Worm (Caenorhabditis elegans) whole organism, L2 larva: Measurements from ENCODE around the gene bre-1.

Source experiments
- C34F6.9 ChIP-seq: fragments of 150-350 bp; optimal IDR thresholded peaks from 2 replicates; lab custom pipeline; 2014; ENCODE audit warnings: missing biosample characterization, missing genetic modification characterization
- F13H6.1 ChIP-seq: sonication (generic microtip); optimal IDR thresholded peaks from 2 replicates; lab custom pipeline; 2016; ENCODE audit warnings: missing genetic modification characterization, missing compliant biosample characterization
- R02D3.7 ChIP-seq: fragments of 150-350 bp; optimal IDR thresholded peaks from 2 replicates; lab custom pipeline; 2014; ENCODE audit warnings: missing biosample characterization, missing genetic modification characterization
- Y55F3AM.14 ChIP-seq: fragments of 200-800 bp; sonication (Bioruptor generic); optimal IDR thresholded peaks from 2 replicates; lab custom pipeline; 2018; ENCODE audit warnings: mild to moderate bottlenecking, missing genetic modification characterization, missing compliant biosample characterization
- ZK546.5 ChIP-seq: sonication (generic microtip); optimal IDR thresholded peaks from 2 replicates; lab custom pipeline; 2017; ENCODE audit warnings: missing biosample characterization, missing genetic modification characterization
- alr-1 ChIP-seq: fragments of 150-350 bp; optimal IDR thresholded peaks from 2 replicates; lab custom pipeline; 2014; ENCODE audit warnings: missing biosample characterization, missing genetic modification characterization
- aly-2 ChIP-seq: fragments of 150-350 bp; optimal IDR thresholded peaks from 2 replicates; lab custom pipeline; 2014; ENCODE audit warnings: missing biosample characterization, missing genetic modification characterization
- ama-1 ChIP-seq: fragments of 150-350 bp; optimal IDR thresholded peaks from 2 replicates; lab custom pipeline; 2018; ENCODE audit warnings: inconsistent platforms
- blmp-1 ChIP-seq: sonication (generic microtip); optimal IDR thresholded peaks from 2 replicates; lab custom pipeline; 2017; ENCODE audit warnings: missing genetic modification characterization, mild to moderate bottlenecking, missing compliant biosample characterization, antibody characterized with exemption, moderate library complexity; ENCODE audit not compliant: insufficient read depth
- ceh-16 ChIP-seq: fragments of 150-350 bp; optimal IDR thresholded peaks from 2 replicates; lab custom pipeline; 2014; ENCODE audit warnings: missing biosample characterization, missing genetic modification characterization
- ceh-82 ChIP-seq: fragments of 150-350 bp; optimal IDR thresholded peaks from 2 replicates; lab custom pipeline; 2014; ENCODE audit warnings: missing biosample characterization, missing genetic modification characterization
- crh-2 ChIP-seq: sonication (generic microtip); optimal IDR thresholded peaks from 2 replicates; lab custom pipeline; 2017; ENCODE audit warnings: missing biosample characterization, missing genetic modification characterization
- dmd-4 ChIP-seq: sonication (generic microtip); optimal IDR thresholded peaks from 2 replicates; lab custom pipeline; 2017; ENCODE audit warnings: missing biosample characterization, missing genetic modification characterization
- egl-27 ChIP-seq: sonication (generic microtip); optimal IDR thresholded peaks from 3 replicates; lab custom pipeline; 2017; ENCODE audit warnings: missing biosample characterization, missing genetic modification reagents, missing genetic modification characterization
- elt-1 ChIP-seq: fragments of 150-350 bp; optimal IDR thresholded peaks from 2 replicates; lab custom pipeline; 2014; ENCODE audit warnings: missing biosample characterization, missing genetic modification characterization
- elt-3 ChIP-seq: sonication (generic microtip); optimal IDR thresholded peaks from 2 replicates; lab custom pipeline; 2017; ENCODE audit warnings: missing biosample characterization, missing genetic modification characterization
- fos-1 ChIP-seq: fragments of 150-350 bp; optimal IDR thresholded peaks from 2 replicates; lab custom pipeline; 2014; ENCODE audit warnings: missing biosample characterization, missing genetic modification characterization
- gmeb-1 ChIP-seq: fragments of 150-350 bp; optimal IDR thresholded peaks from 2 replicates; lab custom pipeline; 2014; ENCODE audit warnings: missing biosample characterization, missing genetic modification characterization
- lin-11 ChIP-seq: fragments of 150-350 bp; sonication (generic microtip); optimal IDR thresholded peaks from 2 replicates; lab custom pipeline; 2014; ENCODE audit warnings: missing biosample characterization, missing genetic modification characterization, inconsistent platforms, mixed read lengths
- lin-13 ChIP-seq: fragments of 150-350 bp; optimal IDR thresholded peaks from 2 replicates; lab custom pipeline; 2014; ENCODE audit warnings: missing biosample characterization, missing genetic modification reagents, missing genetic modification characterization
- lin-39 ChIP-seq: fragments of 150-350 bp; optimal IDR thresholded peaks from 2 replicates; lab custom pipeline; 2014; ENCODE audit warnings: missing biosample characterization, missing genetic modification reagents, missing genetic modification characterization
- lsy-2 ChIP-seq, 2 experiments: fragments of 150-350 bp in 1 of 2; sonication (generic microtip) in 1 of 2; optimal IDR thresholded peaks; 2 replicates each; lab custom pipeline; 2014 to 2017; ENCODE audit warnings: missing biosample characterization in 2 of 2, missing genetic modification characterization in 2 of 2
- mab-5 ChIP-seq: fragments of 150-350 bp; optimal IDR thresholded peaks from 2 replicates; lab custom pipeline; 2014; ENCODE audit warnings: missing biosample characterization, missing genetic modification characterization
- mbf-1 ChIP-seq: sonication (generic microtip); optimal IDR thresholded peaks from 2 replicates; lab custom pipeline; 2017; ENCODE audit warnings: missing biosample characterization, missing genetic modification characterization
- mdl-1 ChIP-seq, 2 experiments: fragments of 150-350 bp in 1 of 2; sonication (generic microtip) in 1 of 2; optimal IDR thresholded peaks; 2 replicates each; lab custom pipeline; 2017; ENCODE audit warnings: missing biosample characterization in 2 of 2, missing genetic modification characterization in 2 of 2
- nhr-10 ChIP-seq: sonication (generic microtip); optimal IDR thresholded peaks from 2 replicates; lab custom pipeline; 2017; ENCODE audit warnings: missing biosample characterization, missing genetic modification characterization
- nhr-11 ChIP-seq: fragments of 150-350 bp; optimal IDR thresholded peaks from 2 replicates; lab custom pipeline; 2014; ENCODE audit warnings: missing biosample characterization, missing genetic modification characterization
- nhr-12 ChIP-seq: fragments of 150-350 bp; optimal IDR thresholded peaks from 2 replicates; lab custom pipeline; 2014; ENCODE audit warnings: missing biosample characterization, missing genetic modification characterization
- nhr-129 ChIP-seq: fragments of 150-350 bp; optimal IDR thresholded peaks from 2 replicates; lab custom pipeline; 2014; ENCODE audit warnings: missing biosample characterization, missing genetic modification characterization
- nhr-21 ChIP-seq: fragments of 150-350 bp; optimal IDR thresholded peaks from 2 replicates; lab custom pipeline; 2014; ENCODE audit warnings: missing biosample characterization, missing genetic modification characterization
- nhr-23 ChIP-seq: fragments of 150-350 bp; optimal IDR thresholded peaks from 2 replicates; lab custom pipeline; 2014; ENCODE audit warnings: missing biosample characterization, missing genetic modification reagents, missing genetic modification characterization
- nhr-237 ChIP-seq: fragments of 150-350 bp; optimal IDR thresholded peaks from 2 replicates; lab custom pipeline; 2014; ENCODE audit warnings: missing biosample characterization, missing genetic modification characterization
- nhr-25 ChIP-seq: fragments of 150-350 bp; sonication (generic microtip); optimal IDR thresholded peaks from 3 replicates; lab custom pipeline; 2014; ENCODE audit warnings: missing biosample characterization, missing genetic modification characterization
- nhr-6 ChIP-seq: fragments of 150-350 bp; optimal IDR thresholded peaks from 2 replicates; lab custom pipeline; 2014; ENCODE audit warnings: missing biosample characterization, missing genetic modification characterization
- nhr-77 ChIP-seq: fragments of 150-350 bp; optimal IDR thresholded peaks from 2 replicates; lab custom pipeline; 2014; ENCODE audit warnings: missing biosample characterization, missing genetic modification characterization
- peb-1 ChIP-seq: fragments of 150-350 bp; optimal IDR thresholded peaks from 2 replicates; lab custom pipeline; 2014; ENCODE audit warnings: missing biosample characterization, missing genetic modification characterization
- sem-4 ChIP-seq: fragments of 150-350 bp; optimal IDR thresholded peaks from 2 replicates; lab custom pipeline; 2014; ENCODE audit warnings: missing biosample characterization, missing genetic modification reagents, missing genetic modification characterization
- skn-1 ChIP-seq: sonication (generic microtip); optimal IDR thresholded peaks from 2 replicates; lab custom pipeline; 2017; ENCODE audit warnings: missing biosample characterization, missing genetic modification characterization
- sma-3 ChIP-seq: sonication (generic microtip); optimal IDR thresholded peaks from 2 replicates; lab custom pipeline; 2016; ENCODE audit warnings: missing genetic modification reagents, missing genetic modification characterization, missing compliant biosample characterization
- sma-9 ChIP-seq, 2 experiments: fragments of 150-350 bp in 1 of 2; sonication (generic microtip) in 1 of 2; optimal IDR thresholded peaks; 2 replicates each; lab custom pipeline; 2014 to 2016; ENCODE audit warnings: missing genetic modification characterization in 2 of 2, mild to moderate bottlenecking in 1 of 2, missing biosample characterization in 1 of 2, missing compliant biosample characterization in 1 of 2, missing genetic modification reagents in 1 of 2, moderate library complexity in 1 of 2
- snpc-4 ChIP-seq: fragments of 150-350 bp; optimal IDR thresholded peaks from 2 replicates; lab custom pipeline; 2014; ENCODE audit warnings: missing biosample characterization, missing genetic modification characterization
- unc-39 ChIP-seq: fragments of 150-350 bp; optimal IDR thresholded peaks from 2 replicates; lab custom pipeline; 2014; ENCODE audit warnings: missing biosample characterization, missing genetic modification characterization
- unc-55 ChIP-seq: fragments of 150-350 bp; sonication (generic microtip); optimal IDR thresholded peaks from 3 replicates; lab custom pipeline; 2014; ENCODE audit warnings: missing biosample characterization, missing genetic modification reagents, missing genetic modification characterization
- unc-62 ChIP-seq: fragments of 150-350 bp; optimal IDR thresholded peaks from 2 replicates; lab custom pipeline; 2014; ENCODE audit warnings: missing biosample characterization, missing genetic modification reagents, missing genetic modification characterization
- zag-1 ChIP-seq: fragments of 150-350 bp; optimal IDR thresholded peaks from 2 replicates; lab custom pipeline; 2014; ENCODE audit warnings: missing biosample characterization, missing genetic modification characterization
- ztf-1 ChIP-seq: fragments of 200-800 bp; sonication (Bioruptor generic); conservative IDR thresholded peaks from 2 replicates; pipeline ENCODE4 v1.3.6; 2022; ENCODE audit warnings: missing genetic modification characterization, missing compliant biosample characterization
- ztf-11 ChIP-seq: sonication (generic microtip); optimal IDR thresholded peaks from 2 replicates; lab custom pipeline; 2017; ENCODE audit warnings: missing biosample characterization, missing genetic modification characterization
- ztf-4 ChIP-seq: fragments of 150-350 bp; optimal IDR thresholded peaks from 2 replicates; lab custom pipeline; 2014; ENCODE audit warnings: missing biosample characterization, missing genetic modification characterization

Gene bre-1

DNA sequence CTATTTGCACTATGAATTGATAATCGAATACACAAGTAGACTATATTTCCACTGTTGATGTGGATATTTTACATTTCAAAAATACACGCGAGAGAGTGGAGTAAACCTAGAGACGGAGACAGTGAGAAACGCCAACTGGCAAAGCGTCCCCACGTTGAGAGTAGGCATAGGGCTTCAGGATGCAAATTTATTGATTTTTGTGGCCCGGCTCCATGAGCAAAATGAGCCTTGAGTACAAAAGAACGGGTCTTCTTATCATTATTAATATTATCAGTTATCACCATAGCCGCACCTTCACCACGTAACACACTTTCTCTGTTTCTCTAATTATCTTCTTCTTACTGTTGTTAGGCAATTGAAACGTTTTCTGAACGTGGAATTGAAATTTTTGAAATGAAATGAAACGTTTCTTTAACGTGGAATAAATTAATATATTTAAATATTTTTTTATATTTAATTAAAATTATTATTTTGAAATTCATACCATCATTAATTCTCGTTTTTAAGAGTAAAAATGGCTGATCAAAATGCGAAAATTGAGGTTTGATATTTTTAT is at the start of gene bre-1:
Gene bre-1 (plus strand): TSS at position 506 of the 556 bp plus-strand sequence.
- TF ChIP-seq unc-62 (no peak), crh-2 (tag; lab: Kevin White, UChicago) (peak; percentile 69), fos-1 (peak; percentile 30), C34F6.9 (peak; percentile 34), sma-9 (GFP tag; optimal IDR thresholded peaks at IDR 0.05; lab: Kevin White, UChicago) (peak; percentile 24), sma-9 (tag; optimal IDR thresholded peaks at IDR 0.05; lab: Kevin White, UChicago) (no peak)

ce11 chrIV:8943430-8943829 is 43.6 kb upstream of the bre-1 start:
- no peak for TF ChIP-seq nhr-21 (tag; lab: Kevin White, UChicago)
- TF ChIP-seq unc-62, result no peak
- TF ChIP-seq sma-3 (GFP tag; lab: Kevin White, UChicago), result no peak
- no peak for TF ChIP-seq mab-5 (tag; lab: Kevin White, UChicago)
- TF ChIP-seq ama-1, result no peak
- no peak for TF ChIP-seq aly-2
- TF ChIP-seq sma-9 (GFP tag; optimal IDR thresholded peaks at IDR 0.05; lab: Kevin White, UChicago), result no peak
- TF ChIP-seq sma-9 (tag; optimal IDR thresholded peaks at IDR 0.05; lab: Kevin White, UChicago), result no peak
- TF ChIP-seq Y55F3AM.14, result no peak
- no peak for TF ChIP-seq nhr-12 (tag; lab: Kevin White, UChicago)
- TF ChIP-seq peb-1, result no peak
- TF ChIP-seq crh-2 (tag; lab: Kevin White, UChicago), result no peak
- TF ChIP-seq ceh-16 (tag; lab: Kevin White, UChicago), result no peak
- TF ChIP-seq gmeb-1 (tag; lab: Kevin White, UChicago), result no peak

ce11 chrIV:8947146-8947545 is 39.9 kb upstream of the bre-1 start:
- TF ChIP-seq Y55F3AM.14 (no peak), unc-55 (GFP tag; lab: Kevin White, UChicago) (no peak), ZK546.5 (tag; lab: Kevin White, UChicago) (no peak), F13H6.1 (tag; lab: Kevin White, UChicago) (peak; percentile 65), nhr-23 (no peak), blmp-1 (tag; lab: Kevin White, UChicago) (no peak), sma-9 (GFP tag; optimal IDR thresholded peaks at IDR 0.05; lab: Kevin White, UChicago) (peak; percentile 49), sma-9 (tag; optimal IDR thresholded peaks at IDR 0.05; lab: Kevin White, UChicago) (no peak), sem-4 (tag; lab: Kevin White, UChicago) (peak; percentile 78), lin-39 (tag; lab: Kevin White, UChicago) (no peak), nhr-10 (tag; lab: Kevin White, UChicago) (no peak), ceh-16 (tag; lab: Kevin White, UChicago) (no peak), nhr-237 (tag; lab: Kevin White, UChicago) (no peak), ztf-1 (GFP tag; lab: Robert Waterston, UW) (no peak), nhr-6 (tag; lab: Kevin White, UChicago) (no peak), sma-3 (GFP tag; lab: Kevin White, UChicago) (no peak), lin-11 (tag; lab: Kevin White, UChicago) (no peak), C34F6.9 (peak; percentile 76), gmeb-1 (tag; lab: Kevin White, UChicago) (no peak), skn-1 (tag; lab: Kevin White, UChicago) (no peak), nhr-25 (no peak), lsy-2 (tag; optimal IDR thresholded peaks at IDR 0.05; lab: Kevin White, UChicago) (peak in 1 of 2 experiments; percentile 68), zag-1 (tag; lab: Kevin White, UChicago) (peak; percentile 13), nhr-12 (tag; lab: Kevin White, UChicago) (no peak), fos-1 (no peak), nhr-11 (tag; lab: Kevin White, UChicago) (no peak), R02D3.7 (no peak), unc-62 (no peak), unc-39 (tag; lab: Kevin White, UChicago) (no peak), aly-2 (no peak), ama-1 (no peak), elt-1 (tag; lab: Kevin White, UChicago) (no peak), mdl-1 (tag; optimal IDR thresholded peaks at IDR 0.05; lab: Kevin White, UChicago) (peak; percentile 18 to 71), crh-2 (tag; lab: Kevin White, UChicago) (peak; percentile 67), peb-1 (no peak), lin-13 (GFP tag; lab: Kevin White, UChicago) (no peak), dmd-4 (tag; lab: Kevin White, UChicago) (no peak), ztf-4 (tag; lab: Kevin White, UChicago) (no peak), ztf-11 (tag; lab: Kevin White, UChicago) (no peak), elt-3 (tag; lab: Kevin White, UChicago) (no peak), nhr-129 (tag; lab: Kevin White, UChicago) (peak; percentile 62), snpc-4 (tag; lab: Kevin White, UChicago) (no peak), egl-27 (tag; lab: Kevin White, UChicago) (no peak), nhr-77 (no peak), nhr-21 (tag; lab: Kevin White, UChicago) (no peak), ceh-82 (tag; lab: Kevin White, UChicago) (no peak), alr-1 (no peak), mbf-1 (tag; lab: Kevin White, UChicago) (no peak)
